Fruit fly (Drosophila melanogaster) whole organism, prepupa: Measurements from ENCODE around the gene CG12116.

Experiments used
- CG10631 ChIP-seq: fragments of 200-800 bp; sonication (Bioruptor generic); optimal IDR thresholded peaks from 2 replicates; lab custom pipeline; 2016; ENCODE audit warnings: missing biosample characterization, missing genetic modification characterization
- CG10669 ChIP-seq: fragments of 200-800 bp; sonication (Bioruptor generic); optimal IDR thresholded peaks from 3 replicates; lab custom pipeline; 2018; ENCODE audit warnings: missing biosample characterization, mild to moderate bottlenecking, missing genetic modification characterization, moderate library complexity
- CG11294 ChIP-seq: fragments of 200-800 bp; sonication (Bioruptor generic); IDR thresholded peaks from 2 replicates; pipeline ENCODE4 v1.3.6; 2022; ENCODE audit warnings: missing biosample characterization, missing genetic modification characterization
- CG11762 ChIP-seq: fragments of 200-800 bp; sonication (Bioruptor generic); optimal IDR thresholded peaks from 3 replicates; lab custom pipeline; 2016; ENCODE audit warnings: missing biosample characterization, missing genetic modification characterization; ENCODE audit not compliant: insufficient read depth
- CG11902 ChIP-seq: fragments of 200-800 bp; sonication (Bioruptor generic); optimal IDR thresholded peaks from 3 replicates; lab custom pipeline; 2016; ENCODE audit warnings: missing biosample characterization, missing genetic modification characterization
- CG16779 ChIP-seq: fragments of 200-800 bp; sonication (Bioruptor generic); optimal IDR thresholded peaks from 3 replicates; lab custom pipeline; 2017; ENCODE audit warnings: missing biosample characterization, mild to moderate bottlenecking, missing genetic modification characterization
- CG3032 ChIP-seq: fragments of 200-800 bp; optimal IDR thresholded peaks from 2 replicates; lab custom pipeline; 2019; ENCODE audit warnings: missing biosample characterization, mild to moderate bottlenecking, missing genetic modification characterization, moderate library complexity
- CG31627 ChIP-seq: fragments of 200-800 bp; sonication (Bioruptor generic); optimal IDR thresholded peaks from 3 replicates; lab custom pipeline; 2016; ENCODE audit warnings: missing biosample characterization, missing genetic modification characterization
- CG32006 ChIP-seq: fragments of 200-800 bp; sonication (Bioruptor generic); optimal IDR thresholded peaks from 3 replicates; lab custom pipeline; 2017; ENCODE audit warnings: missing biosample characterization, mild to moderate bottlenecking, missing genetic modification characterization
- CG34406 ChIP-seq: fragments of 200-800 bp; sonication (Bioruptor generic); optimal IDR thresholded peaks from 3 replicates; lab custom pipeline; 2016; ENCODE audit warnings: missing biosample characterization, missing genetic modification characterization
- CG3919 ChIP-seq: fragments of 200-800 bp; sonication (Bioruptor generic); optimal IDR thresholded peaks from 3 replicates; lab custom pipeline; 2016; ENCODE audit warnings: missing biosample characterization, missing genetic modification characterization
- CG4318 ChIP-seq: fragments of 200-800 bp; sonication (Bioruptor generic); optimal IDR thresholded peaks from 3 replicates; lab custom pipeline; 2017; ENCODE audit warnings: missing biosample characterization, mild to moderate bottlenecking, missing genetic modification characterization
- CG6163 ChIP-seq: fragments of 200-800 bp; sonication (Bioruptor generic); IDR thresholded peaks from 3 replicates; pipeline ENCODE4 v1.3.6; 2022; ENCODE audit warnings: missing biosample characterization, missing genetic modification characterization
- CG6792 ChIP-seq: fragments of 200-800 bp; sonication (Bioruptor generic); optimal IDR thresholded peaks from 3 replicates; lab custom pipeline; 2016; ENCODE audit warnings: missing biosample characterization, missing genetic modification characterization
- CG7368 ChIP-seq: fragments of 200-800 bp; sonication (Bioruptor generic); optimal IDR thresholded peaks from 3 replicates; lab custom pipeline; 2016; ENCODE audit warnings: missing biosample characterization, missing genetic modification characterization
- CG8319 ChIP-seq: fragments of 200-800 bp; sonication (Bioruptor generic); optimal IDR thresholded peaks from 3 replicates; lab custom pipeline; 2016; ENCODE audit warnings: missing biosample characterization, missing genetic modification characterization
- CG8632 ChIP-seq: fragments of 200-800 bp; sonication (Bioruptor generic); optimal IDR thresholded peaks from 3 replicates; lab custom pipeline; 2016; ENCODE audit warnings: missing biosample characterization, missing genetic modification characterization
- CG9139 ChIP-seq: fragments of 200-800 bp; sonication (Bioruptor generic); optimal IDR thresholded peaks from 3 replicates; lab custom pipeline; 2017; ENCODE audit warnings: missing biosample characterization, mild to moderate bottlenecking, missing genetic modification characterization
- Eip75B ChIP-seq: fragments of 200-800 bp; sonication (Bioruptor generic); optimal IDR thresholded peaks from 3 replicates; lab custom pipeline; 2016; ENCODE audit warnings: missing biosample characterization, missing genetic modification characterization
- Eip78C ChIP-seq: fragments of 200-800 bp; sonication (Bioruptor generic); peaks from one replicate; lab custom pipeline; 2016; ENCODE audit warnings: missing biosample characterization, missing genetic modification characterization
- Eip93F ChIP-seq: fragments of 200-800 bp; sonication (Bioruptor generic); optimal IDR thresholded peaks from 2 replicates; lab custom pipeline; 2016; ENCODE audit warnings: missing biosample characterization, mild to moderate bottlenecking, missing genetic modification characterization
- Ets21C ChIP-seq: fragments of 200-800 bp; sonication (Bioruptor generic); optimal IDR thresholded peaks from 3 replicates; lab custom pipeline; 2016; ENCODE audit warnings: missing biosample characterization, missing genetic modification characterization
- Ets96B ChIP-seq: fragments of 200-800 bp; optimal IDR thresholded peaks from 2 replicates; lab custom pipeline; 2019; ENCODE audit warnings: missing biosample characterization, mild to moderate bottlenecking, missing genetic modification characterization, moderate library complexity
- Gug ChIP-seq: fragments of 200-800 bp; sonication (Bioruptor generic); IDR thresholded peaks from 2 replicates; pipeline ENCODE4 v1.3.6; 2022; ENCODE audit warnings: missing biosample characterization, missing genetic modification characterization
- Hr39 ChIP-seq: fragments of 200-800 bp; sonication (Bioruptor generic); optimal IDR thresholded peaks from 2 replicates; lab custom pipeline; 2016; ENCODE audit warnings: missing biosample characterization, missing genetic modification characterization
- Hr4 ChIP-seq: fragments of 200-800 bp; sonication (Bioruptor generic); optimal IDR thresholded peaks from 3 replicates; lab custom pipeline; 2016; ENCODE audit warnings: missing biosample characterization, missing genetic modification characterization
- Lpt ChIP-seq: fragments of 200-800 bp; sonication (Bioruptor generic); optimal IDR thresholded peaks from 3 replicates; lab custom pipeline; 2016; ENCODE audit warnings: missing biosample characterization, missing genetic modification characterization
- OdsH ChIP-seq: fragments of 200-800 bp; sonication (Bioruptor generic); optimal IDR thresholded peaks from 3 replicates; lab custom pipeline; 2016; ENCODE audit warnings: missing biosample characterization, missing genetic modification characterization
- Smox ChIP-seq: fragments of 200-800 bp; sonication (Bioruptor generic); optimal IDR thresholded peaks from 3 replicates; lab custom pipeline; 2016; ENCODE audit warnings: missing biosample characterization, missing genetic modification characterization
- Sox102F ChIP-seq: fragments of 200-800 bp; sonication (Bioruptor generic); optimal IDR thresholded peaks from 2 replicates; lab custom pipeline; 2016; ENCODE audit warnings: missing biosample characterization, mild to moderate bottlenecking, missing genetic modification characterization
- Sox14 ChIP-seq: fragments of 200-800 bp; sonication (Bioruptor generic); optimal IDR thresholded peaks from 3 replicates; lab custom pipeline; 2016; ENCODE audit warnings: missing biosample characterization, missing genetic modification characterization
- Sox15 ChIP-seq: fragments of 200-800 bp; sonication (Bioruptor generic); optimal IDR thresholded peaks from 3 replicates; lab custom pipeline; 2016; ENCODE audit warnings: missing biosample characterization, missing genetic modification characterization
- achi ChIP-seq: fragments of 200-800 bp; sonication (Bioruptor generic); optimal IDR thresholded peaks from 3 replicates; lab custom pipeline; 2016; ENCODE audit warnings: missing biosample characterization, missing genetic modification characterization
- acj6 ChIP-seq: fragments of 200-800 bp; sonication (Bioruptor generic); optimal IDR thresholded peaks from 3 replicates; lab custom pipeline; 2016; ENCODE audit warnings: missing biosample characterization, missing genetic modification characterization
- cyc ChIP-seq: fragments of 200-800 bp; sonication (Bioruptor generic); optimal IDR thresholded peaks from 3 replicates; lab custom pipeline; 2016; ENCODE audit warnings: missing biosample characterization, missing genetic modification characterization
- dac ChIP-seq: fragments of 200-800 bp; sonication (Bioruptor generic); optimal IDR thresholded peaks from 2 replicates; lab custom pipeline; 2017; ENCODE audit warnings: missing biosample characterization, mild to moderate bottlenecking, missing genetic modification characterization
- dsx ChIP-seq: fragments of 200-800 bp; optimal IDR thresholded peaks from 3 replicates; lab custom pipeline; 2019; ENCODE audit warnings: missing biosample characterization, mild to moderate bottlenecking, missing genetic modification characterization, moderate library complexity; ENCODE audit not compliant: poor library complexity, severe bottlenecking
- eg ChIP-seq: fragments of 200-800 bp; sonication (Bioruptor generic); IDR thresholded peaks from 3 replicates; pipeline ENCODE4 v1.3.6; 2022; ENCODE audit warnings: missing biosample characterization, missing genetic modification characterization
- fkh ChIP-seq: fragments of 200-800 bp; sonication (Bioruptor generic); optimal IDR thresholded peaks from 3 replicates; lab custom pipeline; 2017; ENCODE audit warnings: missing biosample characterization, mild to moderate bottlenecking, missing genetic modification characterization, moderate library complexity
- net ChIP-seq: fragments of 200-800 bp; sonication (Bioruptor generic); optimal IDR thresholded peaks from 3 replicates; lab custom pipeline; 2016; ENCODE audit warnings: missing biosample characterization, missing genetic modification characterization
- pdm3 ChIP-seq: fragments of 200-800 bp; sonication (Bioruptor generic); optimal IDR thresholded peaks from 3 replicates; lab custom pipeline; 2016; ENCODE audit warnings: missing biosample characterization, missing genetic modification characterization
- salr ChIP-seq, 2 experiments: fragments of 200-800 bp; sonication (Bioruptor generic); optimal IDR thresholded peaks; 3 replicates each; lab custom pipeline; 2016 to 2018; ENCODE audit warnings: missing biosample characterization in 2 of 2, missing genetic modification characterization in 2 of 2, mild to moderate bottlenecking in 1 of 2
- spab ChIP-seq: fragments of 200-800 bp; sonication (Bioruptor generic); optimal IDR thresholded peaks from 2 replicates; lab custom pipeline; 2017; ENCODE audit warnings: missing biosample characterization, mild to moderate bottlenecking, missing genetic modification characterization, missing genetic modification reagents
- ss ChIP-seq, 2 experiments: fragments of 200-800 bp; sonication (Bioruptor generic); optimal IDR thresholded peaks; 2 replicates in 1 of 2; 3 replicates in 1 of 2; lab custom pipeline; 2017 to 2018; ENCODE audit warnings: mild to moderate bottlenecking in 2 of 2, missing biosample characterization in 2 of 2, missing genetic modification characterization in 2 of 2, moderate library complexity in 1 of 2
- topi ChIP-seq: fragments of 200-800 bp; sonication (Bioruptor generic); optimal IDR thresholded peaks from 3 replicates; lab custom pipeline; 2016; ENCODE audit warnings: missing biosample characterization, missing genetic modification characterization

The CG12116 gene

dm6 chrX:8501374-8501773 lies 32.6 kb upstream of the CG12116 start:
- TF ChIP-seq Eip93F (GFP tag; lab: Kevin White, UChicago): no peak
- TF ChIP-seq CG8319 (GFP tag; lab: Kevin White, UChicago): no peak
- TF ChIP-seq CG8632 (GFP tag; lab: Kevin White, UChicago): no peak
- TF ChIP-seq Smox (GFP tag; lab: Kevin White, UChicago): no peak
- TF ChIP-seq CG11294 (GFP tag; lab: Robert Waterston, UW): no peak
- TF ChIP-seq CG32006 (GFP tag; lab: Kevin White, UChicago): no peak
- TF ChIP-seq fkh: no peak
- TF ChIP-seq CG4318 (GFP tag; lab: Kevin White, UChicago): no peak
- no peak for TF ChIP-seq Ets96B (tag; lab: Kevin White, UChicago)
- TF ChIP-seq CG11902: no peak
- TF ChIP-seq CG7368 (GFP tag; lab: Kevin White, UChicago): no peak

- TF ChIP-seq Sox14 (GFP tag; lab: Kevin White, UChicago) (peak; percentile 10), CG31627 (GFP tag; lab: Kevin White, UChicago) (peak; percentile 4), Hr39 (GFP tag; lab: Kevin White, UChicago) (peak; percentile 16), Hr4 (GFP tag; lab: Kevin White, UChicago) (peak; percentile 18), topi (GFP tag; lab: Kevin White, UChicago) (no peak), Eip75B (GFP tag; lab: Kevin White, UChicago) (no peak), dsx (GFP tag; lab: Kevin White, UChicago) (no peak), Eip78C (peak; percentile 54), spab (GFP tag; lab: Kevin White, UChicago) (no peak), achi (peak; percentile 16), CG10669 (peak; percentile 7), ss (GFP tag; optimal IDR thresholded peaks at IDR 0.05; lab: Kevin White, UChicago) (no peak), CG3032 (tag; lab: Kevin White, UChicago) (no peak), eg (0 out of 3 replicates have a peak, but pooled peaks have one; percentile 41), CG11294 (GFP tag; lab: Robert Waterston, UW) (0 out of 2 replicates have a peak, but pooled peaks have one; percentile 18), pdm3 (GFP tag; lab: Kevin White, UChicago) (peak; percentile 15), CG6163 (GFP tag; lab: Robert Waterston, UW) (peak; percentile 52; the same call in 2 of the 3 replicates), Ets21C (no peak), Sox102F (GFP tag; lab: Kevin White, UChicago) (no peak), CG11762 (no peak), CG6792 (GFP tag; lab: Kevin White, UChicago) (peak; percentile 2), acj6 (GFP tag; lab: Kevin White, UChicago) (peak; percentile 40), cyc (GFP tag; lab: Kevin White, UChicago) (no peak), OdsH (GFP tag; lab: Kevin White, UChicago) (peak; percentile 10), net (peak; percentile 14), CG8632 (GFP tag; lab: Kevin White, UChicago) (no peak), CG4318 (GFP tag; lab: Kevin White, UChicago) (no peak), Sox15 (peak; percentile 1)
Observed at dm6 chrX:8499151-8499550, 30.3 kb upstream of the CG12116 start.

dm6 chrX:8497604-8498232 lies 28.9 kb upstream of the CG12116 start:
- peak; percentile 8 for TF ChIP-seq CG34406 (GFP tag; lab: Kevin White, UChicago)
- TF ChIP-seq CG16779 (tag; lab: Kevin White, UChicago): no peak
- TF ChIP-seq Eip75B (GFP tag; lab: Kevin White, UChicago): peak; percentile 5
- TF ChIP-seq dac (GFP tag; lab: Kevin White, UChicago): no peak
- peak; percentile 9 for TF ChIP-seq CG31627 (GFP tag; lab: Kevin White, UChicago)
- no peak for TF ChIP-seq CG7368 (GFP tag; lab: Kevin White, UChicago)
- no peak for TF ChIP-seq Sox102F (GFP tag; lab: Kevin White, UChicago)
- peak; percentile 29 for TF ChIP-seq CG8632 (GFP tag; lab: Kevin White, UChicago)
- TF ChIP-seq Hr39 (GFP tag; lab: Kevin White, UChicago): peak; percentile 7
- no peak for TF ChIP-seq CG32006 (GFP tag; lab: Kevin White, UChicago)
- peak; percentile 23 for TF ChIP-seq pdm3 (GFP tag; lab: Kevin White, UChicago)
- no peak for TF ChIP-seq Gug
- no peak for TF ChIP-seq CG10631 (GFP tag; lab: Kevin White, UChicago)
- no peak for TF ChIP-seq salr (GFP tag; optimal IDR thresholded peaks at IDR 0.05; lab: Kevin White, UChicago)
- no peak for TF ChIP-seq CG9139 (GFP tag; lab: Kevin White, UChicago)
- TF ChIP-seq Smox (GFP tag; lab: Kevin White, UChicago): no peak
- TF ChIP-seq dsx (GFP tag; lab: Kevin White, UChicago): no peak
- peak; percentile 10 for TF ChIP-seq topi (GFP tag; lab: Kevin White, UChicago)
- TF ChIP-seq CG3032 (tag; lab: Kevin White, UChicago): no peak
- peak; percentile 0 for TF ChIP-seq achi
- no peak for TF ChIP-seq CG6792 (GFP tag; lab: Kevin White, UChicago)
- peak; percentile 18 for TF ChIP-seq CG3919 (GFP tag; lab: Kevin White, UChicago)
- TF ChIP-seq acj6 (GFP tag; lab: Kevin White, UChicago): no peak
- peak; percentile 16 for TF ChIP-seq Ets96B (tag; lab: Kevin White, UChicago)
- TF ChIP-seq Lpt (GFP tag; lab: Kevin White, UChicago): no peak
- TF ChIP-seq cyc (GFP tag; lab: Kevin White, UChicago): peak; percentile 20
